Fruit fly (Drosophila melanogaster) whole organism, embryonic: ENCODE data around the gene Rpp30.

ENCODE experiments used
- ATbp ChIP-seq: fragments of 200-800 bp; sonication (Bioruptor generic); optimal IDR thresholded peaks from 2 replicates; lab custom pipeline; 2017; ENCODE audit warnings: missing biosample characterization, mild to moderate bottlenecking, missing genetic modification characterization, missing genetic modification reagents
- Bgb ChIP-seq: fragments of 200-800 bp; sonication (Bioruptor generic); IDR thresholded peaks from 2 replicates; pipeline ENCODE4 v1.3.6; 2022; ENCODE audit warnings: missing biosample characterization, missing genetic modification characterization; ENCODE audit not compliant: partially characterized antibody
- Blimp-1 ChIP-seq: fragments of 200-800 bp; sonication (Bioruptor generic); optimal IDR thresholded peaks from 3 replicates; lab custom pipeline; 2018; ENCODE audit warnings: missing biosample characterization, missing genetic modification characterization, mild to moderate bottlenecking, moderate library complexity, missing genetic modification reagents
- CG10959 ChIP-seq: fragments of 200-800 bp; sonication (Bioruptor generic); IDR thresholded peaks from 2 replicates; pipeline ENCODE4 v1.3.6; 2022; ENCODE audit warnings: missing biosample characterization, missing genetic modification characterization
- CG14710 ChIP-seq: fragments of 200-800 bp; sonication (Bioruptor generic); optimal IDR thresholded peaks from 3 replicates; lab custom pipeline; 2019; ENCODE audit warnings: missing biosample characterization, mild to moderate bottlenecking, missing genetic modification characterization, moderate library complexity
- CG15011 ChIP-seq: fragments of 200-800 bp; sonication (Bioruptor generic); optimal IDR thresholded peaks from 3 replicates; lab custom pipeline; 2018; ENCODE audit warnings: missing biosample characterization, mild to moderate bottlenecking, missing genetic modification characterization
- CG17328 ChIP-seq: fragments of 200-800 bp; sonication (Bioruptor generic); IDR thresholded peaks from 2 replicates; pipeline ENCODE4 v1.3.6; 2022; ENCODE audit warnings: missing biosample characterization, missing genetic modification characterization
- CG17361 ChIP-seq: fragments of 200-800 bp; sonication (Bioruptor generic); IDR thresholded peaks from 3 replicates; pipeline ENCODE4 v1.3.6; 2022; ENCODE audit warnings: missing biosample characterization, missing genetic modification characterization
- CG17829 ChIP-seq: fragments of 200-800 bp; optimal IDR thresholded peaks from 2 replicates; lab custom pipeline; 2019; ENCODE audit warnings: missing biosample characterization, mild to moderate bottlenecking, missing genetic modification characterization, moderate library complexity
- CG3995 ChIP-seq: fragments of 200-800 bp; sonication (Bioruptor generic); optimal IDR thresholded peaks from 3 replicates; lab custom pipeline; 2016; ENCODE audit warnings: missing biosample characterization, missing genetic modification characterization
- CG43689 ChIP-seq: fragments of 200-800 bp; sonication (Bioruptor generic); IDR thresholded peaks from 2 replicates; pipeline ENCODE4 v1.3.6; 2022; ENCODE audit warnings: missing biosample characterization, missing genetic modification characterization
- CG5180 ChIP-seq: fragments of 200-800 bp; sonication (Bioruptor generic); optimal IDR thresholded peaks from 3 replicates; lab custom pipeline; 2017; ENCODE audit warnings: missing biosample characterization, missing genetic modification characterization, mild to moderate bottlenecking, moderate library complexity, missing genetic modification reagents
- CG6654 ChIP-seq: fragments of 200-800 bp; sonication (Bioruptor generic); optimal IDR thresholded peaks from 2 replicates; lab custom pipeline; 2017; ENCODE audit warnings: missing biosample characterization, mild to moderate bottlenecking, missing genetic modification characterization
- CG6854 ChIP-seq: fragments of 200-800 bp; sonication (Bioruptor generic); optimal IDR thresholded peaks from 3 replicates; lab custom pipeline; 2017; ENCODE audit warnings: missing biosample characterization, mild to moderate bottlenecking, missing genetic modification characterization
- CG8290 ChIP-seq, 3 experiments: fragments of 200-800 bp; sonication (Bioruptor generic); optimal IDR thresholded peaks; 2 replicates each; lab custom pipeline; 2016 to 2019; ENCODE audit warnings: missing biosample characterization in 3 of 3, missing genetic modification characterization in 3 of 3, mild to moderate bottlenecking in 2 of 3, moderate library complexity in 1 of 3
- CkIIα-i1 ChIP-seq: fragments of 200-800 bp; sonication (Bioruptor generic); IDR thresholded peaks from 2 replicates; pipeline ENCODE4 v1.3.6; 2022; ENCODE audit warnings: missing biosample characterization, missing genetic modification characterization
- Drgx ChIP-seq: fragments of 200-800 bp; sonication (Bioruptor generic); IDR thresholded peaks from 2 replicates; pipeline ENCODE4 v1.3.6; 2022; ENCODE audit warnings: missing biosample characterization, missing genetic modification characterization
- Fer1 ChIP-seq: fragments of 200-800 bp; sonication (Bioruptor generic); optimal IDR thresholded peaks from 2 replicates; lab custom pipeline; 2017; ENCODE audit warnings: missing biosample characterization, mild to moderate bottlenecking, missing genetic modification characterization
- Hr51 ChIP-seq, 2 experiments: fragments of 200-800 bp; sonication (Bioruptor generic); optimal IDR thresholded peaks; 2 replicates in 1 of 2; 3 replicates in 1 of 2; lab custom pipeline; 2016 to 2018; ENCODE audit warnings: missing biosample characterization in 2 of 2, missing genetic modification characterization in 2 of 2, mild to moderate bottlenecking in 1 of 2, moderate library complexity in 1 of 2
- NFAT ChIP-seq: fragments of 200-800 bp; sonication (Bioruptor generic); IDR thresholded peaks from 2 replicates; pipeline ENCODE4 v1.3.6; 2022; ENCODE audit warnings: missing biosample characterization, missing genetic modification characterization
- Scr ChIP-seq: fragments of 200-800 bp; sonication (Bioruptor generic); IDR thresholded peaks from 2 replicates; pipeline ENCODE4 v1.3.6; 2022; ENCODE audit warnings: missing biosample characterization, missing genetic modification characterization; ENCODE audit not compliant: partially characterized antibody
- Six4 ChIP-seq: fragments of 200-800 bp; sonication (Bioruptor generic); optimal IDR thresholded peaks from 2 replicates; lab custom pipeline; 2016; ENCODE audit warnings: missing biosample characterization, missing genetic modification characterization
- Xbp1 ChIP-seq: fragments of 200-800 bp; sonication (Bioruptor generic); optimal IDR thresholded peaks from 3 replicates; lab custom pipeline; 2016; ENCODE audit warnings: missing biosample characterization, mild to moderate bottlenecking, missing genetic modification characterization
- az2 ChIP-seq: fragments of 200-800 bp; sonication (Bioruptor generic); optimal IDR thresholded peaks from 3 replicates; lab custom pipeline; 2016; ENCODE audit warnings: missing biosample characterization, missing genetic modification characterization
- bab2 ChIP-seq: fragments of 200-800 bp; sonication (Bioruptor generic); optimal IDR thresholded peaks from 2 replicates; lab custom pipeline; 2016; ENCODE audit warnings: missing biosample characterization, missing genetic modification characterization
- chn ChIP-seq: fragments of 200-800 bp; sonication (Bioruptor generic); optimal IDR thresholded peaks from 2 replicates; lab custom pipeline; 2016; ENCODE audit warnings: missing biosample characterization, missing genetic modification characterization
- dmrt11E ChIP-seq: fragments of 200-800 bp; sonication (Bioruptor generic); optimal IDR thresholded peaks from 3 replicates; lab custom pipeline; 2018; ENCODE audit warnings: missing biosample characterization, mild to moderate bottlenecking, missing genetic modification characterization, moderate library complexity
- dysf ChIP-seq: fragments of 200-800 bp; sonication (Bioruptor generic); IDR thresholded peaks from 3 replicates; pipeline ENCODE4 v1.3.6; 2022; ENCODE audit warnings: missing biosample characterization, missing genetic modification characterization
- ems ChIP-seq: fragments of 200-800 bp; sonication (Bioruptor generic); optimal IDR thresholded peaks from 3 replicates; lab custom pipeline; 2016; ENCODE audit warnings: missing biosample characterization, missing genetic modification characterization
- exex ChIP-seq: fragments of 200-800 bp; sonication (Bioruptor generic); optimal IDR thresholded peaks from 4 replicates; lab custom pipeline; 2018; ENCODE audit warnings: missing biosample characterization, mild to moderate bottlenecking, missing genetic modification characterization, moderate library complexity
- fu2 ChIP-seq: fragments of 200-800 bp; sonication (Bioruptor generic); optimal IDR thresholded peaks from 2 replicates; lab custom pipeline; 2016; ENCODE audit warnings: missing biosample characterization, missing genetic modification characterization
- grn ChIP-seq: fragments of 200-800 bp; sonication (Bioruptor generic); optimal IDR thresholded peaks from 3 replicates; lab custom pipeline; 2017; ENCODE audit warnings: missing biosample characterization, missing genetic modification characterization
- jumu ChIP-seq: fragments of 200-800 bp; sonication (Bioruptor generic); optimal IDR thresholded peaks from 3 replicates; lab custom pipeline; 2016; ENCODE audit warnings: missing biosample characterization, missing genetic modification characterization
- lola ChIP-seq, 3 experiments: fragments of >200 bp in 2 of 3; fragments of 200-800 bp in 1 of 3; sonication (Bioruptor generic) in 1 of 3; optimal IDR thresholded peaks; 2 replicates each; lab custom pipeline; 2017 to 2019; ENCODE audit warnings: missing biosample characterization in 3 of 3, missing genetic modification characterization in 3 of 3, mild to moderate bottlenecking in 1 of 3, moderate library complexity in 1 of 3
- pan ChIP-seq, 4 experiments: fragments of >200 bp in 3 of 4; fragments of 200-800 bp in 1 of 4; sonication (Bioruptor generic) in 1 of 4; optimal IDR thresholded peaks in 3 of 4; IDR thresholded peaks in 1 of 4; 2 replicates each; pipeline versions ENCODE4 v1.3.6 to Lab custom; 2017 to 2022; ENCODE audit warnings: missing biosample characterization in 2 of 4, missing genetic modification characterization in 2 of 4, mixed read lengths in 1 of 4
- prd ChIP-seq, 3 experiments: fragments of >200 bp in 2 of 3; fragments of 200-800 bp in 1 of 3; sonication (Bioruptor generic) in 1 of 3; optimal IDR thresholded peaks in 2 of 3; IDR thresholded peaks in 1 of 3; 2 replicates in 2 of 3; 3 replicates in 1 of 3; pipeline versions ENCODE4 v1.3.6 to Lab custom; 2017 to 2022; ENCODE audit warnings: missing biosample characterization in 1 of 3, missing genetic modification characterization in 1 of 3
- psq ChIP-seq: fragments of 200-800 bp; sonication (Bioruptor generic); optimal IDR thresholded peaks from 2 replicates; lab custom pipeline; 2017; ENCODE audit warnings: missing biosample characterization, missing genetic modification characterization
- rib ChIP-seq: fragments of 200-800 bp; sonication (Bioruptor generic); IDR thresholded peaks from 2 replicates; pipeline ENCODE4 v1.3.6; 2022; ENCODE audit warnings: missing biosample characterization, missing genetic modification characterization
- run ChIP-seq: fragments of 200-800 bp; sonication (Bioruptor generic); optimal IDR thresholded peaks from 3 replicates; lab custom pipeline; 2018; ENCODE audit warnings: missing biosample characterization, mild to moderate bottlenecking, missing genetic modification characterization
- salm ChIP-seq: fragments of 200-800 bp; sonication (Bioruptor generic); optimal IDR thresholded peaks from 2 replicates; lab custom pipeline; 2018; ENCODE audit warnings: missing biosample characterization, mild to moderate bottlenecking, missing genetic modification characterization
- slp2 ChIP-seq: fragments of 200-800 bp; sonication (Bioruptor generic); optimal IDR thresholded peaks from 2 replicates; lab custom pipeline; 2016; ENCODE audit warnings: missing biosample characterization, missing genetic modification characterization
- sob ChIP-seq: fragments of 200-800 bp; sonication (Bioruptor generic); IDR thresholded peaks from 2 replicates; pipeline ENCODE4 v1.3.6; 2022; ENCODE audit warnings: missing biosample characterization, missing genetic modification characterization
- sqz ChIP-seq: fragments of 200-800 bp; sonication (Bioruptor generic); optimal IDR thresholded peaks from 3 replicates; lab custom pipeline; 2018; ENCODE audit warnings: missing biosample characterization, mild to moderate bottlenecking, missing genetic modification characterization
- usp ChIP-seq: fragments of >200 bp; optimal IDR thresholded peaks from 2 replicates; lab custom pipeline; 2017; ENCODE audit warnings: missing biosample characterization, missing genetic modification characterization
- wdn ChIP-seq: fragments of 200-800 bp; sonication (Bioruptor generic); IDR thresholded peaks from 2 replicates; pipeline ENCODE4 v1.3.6; 2022; ENCODE audit warnings: missing biosample characterization, missing genetic modification characterization
- yki ChIP-seq: fragments of >200 bp; optimal IDR thresholded peaks from 3 replicates; lab custom pipeline; 2018
- zf30C ChIP-seq: fragments of 200-800 bp; sonication (Bioruptor generic); optimal IDR thresholded peaks from 3 replicates; lab custom pipeline; 2018; ENCODE audit warnings: missing biosample characterization, mild to moderate bottlenecking, missing genetic modification characterization
- zfh2 ChIP-seq: fragments of 200-800 bp; sonication (Bioruptor generic); optimal IDR thresholded peaks from 2 replicates; lab custom pipeline; 2016; ENCODE audit warnings: missing biosample characterization, missing genetic modification characterization

Gene Rpp30

dm6 chr2L:249048-249825, 2.9 kb downstream of the Rpp30 start (continued):
- TF ChIP-seq NFAT (GFP tag; lab: Robert Waterston, UW) (no peak), lola (GFP tag; optimal IDR thresholded peaks at IDR 0.05; lab: Kevin White, UChicago) (no peak), zfh2 (GFP tag; lab: Kevin White, UChicago) (no peak), usp (GFP tag; lab: Kevin White, UChicago) (no peak), jumu (GFP tag; lab: Kevin White, UChicago) (no peak), rib (GFP tag; lab: Robert Waterston, UW) (no peak), ATbp (GFP tag; lab: Kevin White, UChicago) (no peak), CG14710 (no peak), CG17361 (GFP tag; lab: Robert Waterston, UW) (0 out of 3 replicates have a peak, but pooled peaks have one; percentile 22), CG3995 (GFP tag; lab: Kevin White, UChicago) (no peak), Six4 (GFP tag; lab: Kevin White, UChicago) (no peak), fu2 (GFP tag; lab: Kevin White, UChicago) (no peak), psq (peak; percentile 47), CG43689 (GFP tag; lab: Robert Waterston, UW) (no peak), az2 (GFP tag; lab: Kevin White, UChicago) (peak; percentile 42), zf30C (peak; percentile 11), bab2 (GFP tag; lab: Kevin White, UChicago) (no peak), ems (GFP tag; lab: Kevin White, UChicago) (no peak), slp2 (no peak), dmrt11E (tag; lab: Kevin White, UChicago) (peak; percentile 5), Drgx (peak; percentile 62), CG10959 (GFP tag; lab: Robert Waterston, UW) (no peak), CkIIα-i1 (GFP tag; lab: Robert Waterston, UW) (no peak), Bgb (GFP tag; lab: Robert Waterston, UW) (peak; percentile 12; the same call in 1 of the 2 replicates), wdn (GFP tag; lab: Robert Waterston, UW) (no peak), CG17328 (GFP tag; lab: Robert Waterston, UW) (0 out of 2 replicates have a peak, but pooled peaks have one; percentile 22), chn (GFP tag; lab: Kevin White, UChicago) (no peak), Xbp1 (GFP tag; lab: Kevin White, UChicago) (peak; percentile 47), Hr51 (GFP tag; optimal IDR thresholded peaks at IDR 0.05; lab: Kevin White, UChicago) (no peak), exex (no peak), CG15011 (no peak), CG6654 (GFP tag; lab: Kevin White, UChicago) (no peak), CG5180 (GFP tag; lab: Kevin White, UChicago) (no peak), grn (GFP tag; lab: Kevin White, UChicago) (no peak), Scr (no peak), run (no peak), yki (lab: Kevin White, UChicago) (peak; percentile 79), Fer1 (GFP tag; lab: Kevin White, UChicago) (peak; percentile 18), prd (optimal IDR thresholded peaks at IDR 0.05; lab: Kevin White, UChicago) (no peak), prd (GFP tag; IDR thresholded peaks at IDR 0.05; lab: Robert Waterston, UW) (no peak), Blimp-1 (GFP tag; lab: Kevin White, UChicago) (no peak), CG6854 (GFP tag; lab: Kevin White, UChicago) (no peak), salm (tag; lab: Kevin White, UChicago) (no peak), pan (optimal IDR thresholded peaks at IDR 0.05; lab: Kevin White, UChicago) (no peak), pan (GFP tag; optimal IDR thresholded peaks at IDR 0.05 in 1 of 2, IDR thresholded peaks at IDR 0.05 in 1 of 2) (peak in 1 of 2 experiments; percentile 43), sqz (peak; percentile 68), CG8290 (GFP tag; optimal IDR thresholded peaks at IDR 0.05; lab: Kevin White, UChicago) (no peak), CG8290 (tag; optimal IDR thresholded peaks at IDR 0.05; lab: Kevin White, UChicago) (no peak), sob (GFP tag; lab: Robert Waterston, UW) (no peak; the same call in 1 of the 2 replicates), CG17829 (tag; lab: Kevin White, UChicago) (no peak), dysf (no peak)
